Worm (Caenorhabditis elegans) whole organism, mixed stage, embryonic: ENCODE data around the gene nhr-193.

Experiments
- ces-1 ChIP-seq: fragments of 150-350 bp; optimal IDR thresholded peaks from 2 replicates; lab custom pipeline; 2014; ENCODE audit warnings: missing biosample characterization, missing genetic modification reagents, missing genetic modification characterization
- elt-3 ChIP-seq: fragments of 150-350 bp; optimal IDR thresholded peaks from 2 replicates; lab custom pipeline; 2014; ENCODE audit warnings: missing biosample characterization, missing genetic modification characterization
- lsy-2 ChIP-seq: fragments of 150-350 bp; optimal IDR thresholded peaks from 2 replicates; lab custom pipeline; 2014; ENCODE audit warnings: missing biosample characterization, missing genetic modification characterization
- nhr-12 ChIP-seq: fragments of 150-350 bp; optimal IDR thresholded peaks from 2 replicates; lab custom pipeline; 2014; ENCODE audit warnings: missing biosample characterization, missing genetic modification characterization
- nhr-2 ChIP-seq: fragments of 150-350 bp; optimal IDR thresholded peaks from 2 replicates; lab custom pipeline; 2014; ENCODE audit warnings: missing biosample characterization, missing genetic modification characterization
- nhr-76 ChIP-seq: sonication (generic microtip); optimal IDR thresholded peaks from 2 replicates; lab custom pipeline; 2017; ENCODE audit warnings: missing biosample characterization, missing genetic modification characterization
- snpc-4 ChIP-seq: fragments of 150-350 bp; optimal IDR thresholded peaks from 2 replicates; lab custom pipeline; 2014; ENCODE audit warnings: missing biosample characterization, missing genetic modification characterization

DNA sequence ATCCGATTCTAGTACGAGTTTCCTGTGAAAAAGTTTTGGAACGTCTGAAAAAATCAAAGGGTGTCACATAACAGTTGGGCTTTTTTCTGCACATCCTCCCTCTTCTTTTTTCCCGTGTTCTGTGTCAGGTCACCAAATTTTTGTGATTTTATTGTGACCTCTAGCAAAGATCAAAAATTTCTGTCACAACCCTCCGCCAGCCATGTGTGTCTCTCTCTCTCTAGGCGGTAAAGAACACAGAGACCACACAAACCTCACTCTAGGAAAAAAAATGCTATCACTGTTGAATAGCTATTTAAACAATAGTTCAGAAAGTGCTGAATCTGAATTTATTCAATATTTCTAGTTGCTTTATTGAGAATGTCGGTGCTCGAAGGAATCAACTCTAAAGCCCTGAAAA, 48.5 kb downstream of the nhr-193 start, which contains the start of gene gst-44:
- TF ChIP-seq elt-3 (tag; lab: Kevin White, UChicago) (no peak), lsy-2 (tag; lab: Kevin White, UChicago) (no peak), nhr-2 (tag; lab: Kevin White, UChicago) (no peak), nhr-12 (tag; lab: Kevin White, UChicago) (no peak), snpc-4 (tag; lab: Kevin White, UChicago) (no peak), ces-1 (GFP tag; lab: Kevin White, UChicago) (no peak), nhr-76 (no peak)
